Worm (Caenorhabditis elegans) whole organism, young adult: ENCODE results near the gene srm-1.

Experiments
- B0019.2 ChIP-seq: fragments of 200-800 bp; sonication (Bioruptor generic); conservative IDR thresholded peaks from 2 replicates; pipeline ENCODE4 v1.3.6; 2022; ENCODE audit warnings: missing genetic modification reagents, missing genetic modification characterization, missing compliant biosample characterization
- C06A6.2 ChIP-seq: fragments of 200-800 bp; sonication (Bioruptor generic); conservative IDR thresholded peaks from 2 replicates; pipeline ENCODE4 v1.3.6; 2022; ENCODE audit warnings: missing genetic modification characterization, missing compliant biosample characterization
- F22D6.2 ChIP-seq: sonication (generic microtip); optimal IDR thresholded peaks from 2 replicates; lab custom pipeline; 2016; ENCODE audit warnings: mild to moderate bottlenecking, missing genetic modification characterization, missing compliant biosample characterization
- F23B12.7 ChIP-seq: sonication (generic microtip); optimal IDR thresholded peaks from 2 replicates; lab custom pipeline; 2017; ENCODE audit warnings: missing genetic modification characterization, mild to moderate bottlenecking, missing compliant biosample characterization, antibody characterized with exemption, moderate library complexity; ENCODE audit not compliant: insufficient read depth
- F57A8.1 ChIP-seq: fragments of 200-800 bp; sonication (Bioruptor generic); optimal IDR thresholded peaks from 2 replicates; lab custom pipeline; 2018; ENCODE audit warnings: mild to moderate bottlenecking, missing genetic modification characterization, moderate library complexity, missing compliant biosample characterization
- T26A5.8 ChIP-seq: sonication (generic microtip); optimal IDR thresholded peaks from 2 replicates; lab custom pipeline; 2016; ENCODE audit warnings: missing genetic modification characterization, missing compliant biosample characterization
- Y67H2A.10 ChIP-seq: fragments of 200-800 bp; sonication (Bioruptor generic); conservative IDR thresholded peaks from 2 replicates; pipeline ENCODE4 v1.3.6; 2022; ENCODE audit warnings: missing genetic modification reagents, missing genetic modification characterization, missing compliant biosample characterization
- ama-1 ChIP-seq, 3 experiments: fragments of 150-350 bp in 1 of 3; sonication (generic microtip) in 2 of 3; optimal IDR thresholded peaks; 2 replicates each; lab custom pipeline; 2014 to 2018; ENCODE audit warnings: missing biosample characterization in 2 of 3, missing genetic modification characterization in 2 of 3, missing genetic modification reagents in 2 of 3
- atf-7 ChIP-seq: sonication (generic microtip); optimal IDR thresholded peaks from 2 replicates; lab custom pipeline; 2017; ENCODE audit warnings: mild to moderate bottlenecking, missing genetic modification characterization, missing compliant biosample characterization
- attf-3 ChIP-seq: fragments of 200-800 bp; sonication (Bioruptor generic); conservative IDR thresholded peaks from 2 replicates; pipeline ENCODE4 v1.3.6; 2022; ENCODE audit warnings: missing genetic modification reagents, missing genetic modification characterization, missing compliant biosample characterization
- bed-1 ChIP-seq: fragments of 200-800 bp; sonication (Bioruptor generic); IDR thresholded peaks from 2 replicates; pipeline ENCODE4 v1.3.6; 2022; ENCODE audit warnings: missing genetic modification reagents, missing genetic modification characterization, missing compliant biosample characterization
- ccch-3 ChIP-seq: fragments of 200-800 bp; sonication (Bioruptor generic); optimal IDR thresholded peaks from 2 replicates; lab custom pipeline; 2018; ENCODE audit warnings: mild to moderate bottlenecking, missing genetic modification characterization, missing compliant biosample characterization
- ceh-27 ChIP-seq: fragments of 200-800 bp; sonication (Bioruptor generic); optimal IDR thresholded peaks from 2 replicates; lab custom pipeline; 2018; ENCODE audit warnings: mild to moderate bottlenecking, missing genetic modification characterization, moderate library complexity, missing compliant biosample characterization
- dpl-1 ChIP-seq: fragments of 150-350 bp; optimal IDR thresholded peaks from 2 replicates; lab custom pipeline; 2014; ENCODE audit warnings: missing biosample characterization, missing genetic modification reagents, missing genetic modification characterization
- efl-1 ChIP-seq: fragments of 150-350 bp; optimal IDR thresholded peaks from 2 replicates; lab custom pipeline; 2014; ENCODE audit warnings: missing biosample characterization, missing genetic modification reagents, missing genetic modification characterization
- egl-18 ChIP-seq: fragments of 200-800 bp; sonication (Bioruptor generic); IDR thresholded peaks from 2 replicates; pipeline ENCODE4 v1.3.6; 2022; ENCODE audit warnings: missing genetic modification reagents, missing genetic modification characterization, missing compliant biosample characterization
- egrh-3 ChIP-seq: fragments of 200-800 bp; sonication (Bioruptor generic); IDR thresholded peaks from 2 replicates; pipeline ENCODE4 v1.3.6; 2022; ENCODE audit warnings: missing genetic modification reagents, missing genetic modification characterization, missing compliant biosample characterization
- ets-4 ChIP-seq: fragments of 200-800 bp; sonication (Bioruptor generic); optimal IDR thresholded peaks from 2 replicates; lab custom pipeline; 2018; ENCODE audit warnings: mild to moderate bottlenecking, missing genetic modification characterization, missing compliant biosample characterization
- him-1 ChIP-seq: sonication (generic microtip); optimal IDR thresholded peaks from 2 replicates; lab custom pipeline; 2016; ENCODE audit warnings: missing genotype, missing genetic modification reagents, missing genetic modification characterization, missing compliant biosample characterization
- hmg-1.2 ChIP-seq: fragments of 200-800 bp; sonication (Bioruptor generic); IDR thresholded peaks from 2 replicates; pipeline ENCODE4 v1.3.6; 2022; ENCODE audit warnings: missing genetic modification reagents, missing genetic modification characterization, missing compliant biosample characterization
- let-526 ChIP-seq: fragments of 200-800 bp; sonication (Bioruptor generic); IDR thresholded peaks from 2 replicates; pipeline ENCODE4 v1.3.6; 2022; ENCODE audit warnings: missing genetic modification reagents, missing genetic modification characterization, missing compliant biosample characterization
- let-607 ChIP-seq, 2 experiments: fragments of 200-800 bp in 1 of 2; sonication (Bioruptor generic) in 1 of 2; sonication (generic microtip) in 1 of 2; optimal IDR thresholded peaks; 2 replicates each; lab custom pipeline; 2016 to 2018; ENCODE audit warnings: mild to moderate bottlenecking in 2 of 2, missing compliant biosample characterization in 2 of 2, missing genetic modification characterization in 2 of 2, moderate library complexity in 2 of 2, missing genotype in 1 of 2
- lin-26 ChIP-seq: fragments of 200-800 bp; sonication (Bioruptor generic); IDR thresholded peaks from 2 replicates; pipeline ENCODE4 v1.3.6; 2022; ENCODE audit warnings: missing genetic modification reagents, missing genetic modification characterization, missing compliant biosample characterization
- lir-1 ChIP-seq: fragments of 200-800 bp; sonication (Bioruptor generic); conservative IDR thresholded peaks from 2 replicates; pipeline ENCODE4 v1.3.6; 2022; ENCODE audit warnings: missing genetic modification reagents, missing genetic modification characterization, missing compliant biosample characterization
- madf-6 ChIP-seq: fragments of 200-800 bp; sonication (Bioruptor generic); IDR thresholded peaks from 2 replicates; pipeline ENCODE4 v1.3.6; 2022; ENCODE audit warnings: missing genetic modification reagents, missing genetic modification characterization, missing compliant biosample characterization
- mes-4 ChIP-seq: sonication (generic microtip); optimal IDR thresholded peaks from 2 replicates; lab custom pipeline; 2016; ENCODE audit warnings: missing genotype, missing genetic modification characterization, missing compliant biosample characterization
- nfyb-1 ChIP-seq: fragments of 200-800 bp; sonication (Bioruptor generic); IDR thresholded peaks from 2 replicates; pipeline ENCODE4 v1.3.6; 2022; ENCODE audit warnings: missing genetic modification reagents, missing genetic modification characterization, missing compliant biosample characterization
- nhr-179 ChIP-seq: sonication (generic microtip); optimal IDR thresholded peaks from 2 replicates; lab custom pipeline; 2016; ENCODE audit warnings: mild to moderate bottlenecking, missing genetic modification characterization, missing compliant biosample characterization
- nhr-27 ChIP-seq: fragments of 200-800 bp; sonication (Bioruptor generic); optimal IDR thresholded peaks from 2 replicates; lab custom pipeline; 2018; ENCODE audit warnings: mild to moderate bottlenecking, missing genetic modification characterization, moderate library complexity, missing compliant biosample characterization
- nhr-90 ChIP-seq: sonication (generic microtip); optimal IDR thresholded peaks from 2 replicates; lab custom pipeline; 2016; ENCODE audit warnings: missing genotype, mild to moderate bottlenecking, missing genetic modification characterization, missing compliant biosample characterization
- repo-1 ChIP-seq: sonication (generic microtip); optimal IDR thresholded peaks from 2 replicates; lab custom pipeline; 2017; ENCODE audit warnings: mild to moderate bottlenecking, missing genetic modification characterization, missing compliant biosample characterization
- rpc-1 ChIP-seq, 2 experiments: fragments of 150-350 bp in 1 of 2; sonication (generic microtip) in 1 of 2; optimal IDR thresholded peaks; 2 replicates each; lab custom pipeline; 2014 to 2018; ENCODE audit warnings: missing biosample characterization in 1 of 2, missing genetic modification characterization in 1 of 2, missing genetic modification reagents in 1 of 2, missing genotype in 1 of 2
- sea-2 ChIP-seq: fragments of 200-800 bp; sonication (Bioruptor generic); IDR thresholded peaks from 2 replicates; pipeline ENCODE4 v1.3.6; 2022; ENCODE audit warnings: missing genetic modification characterization, missing compliant biosample characterization
- snpc-1.1 ChIP-seq: sonication (generic microtip); optimal IDR thresholded peaks from 2 replicates; lab custom pipeline; 2017; ENCODE audit warnings: missing genetic modification characterization, mild to moderate bottlenecking, missing compliant biosample characterization, antibody characterized with exemption, moderate library complexity, missing genotype, missing genetic modification reagents; ENCODE audit not compliant: insufficient read depth
- snpc-1.3 ChIP-seq: sonication (generic microtip); optimal IDR thresholded peaks from 2 replicates; lab custom pipeline; 2017; ENCODE audit warnings: missing genetic modification characterization, mild to moderate bottlenecking, missing compliant biosample characterization, antibody characterized with exemption, moderate library complexity, missing genotype, missing genetic modification reagents; ENCODE audit not compliant: insufficient read depth
- sptf-2 ChIP-seq: fragments of 200-800 bp; sonication (Bioruptor generic); optimal IDR thresholded peaks from 2 replicates; lab custom pipeline; 2018; ENCODE audit warnings: mild to moderate bottlenecking, missing genetic modification characterization, missing compliant biosample characterization
- tbx-9 ChIP-seq: sonication (generic microtip); optimal IDR thresholded peaks from 2 replicates; lab custom pipeline; 2016; ENCODE audit warnings: borderline replicate concordance, missing genetic modification characterization, inconsistent platforms, missing compliant biosample characterization
- tlf-1 ChIP-seq: fragments of 200-800 bp; sonication (Bioruptor generic); optimal IDR thresholded peaks from 2 replicates; lab custom pipeline; 2018; ENCODE audit warnings: mild to moderate bottlenecking, missing genetic modification characterization, missing compliant biosample characterization
- unc-62 ChIP-seq: fragments of 150-350 bp; optimal IDR thresholded peaks from 2 replicates; lab custom pipeline; 2014; ENCODE audit warnings: missing biosample characterization, missing genetic modification reagents, missing genetic modification characterization
- xnd-1 ChIP-seq: sonication (generic microtip); optimal IDR thresholded peaks from 2 replicates; lab custom pipeline; 2016; ENCODE audit warnings: missing genotype, missing genetic modification reagents, missing genetic modification characterization, missing compliant biosample characterization
- ztf-22 ChIP-seq: fragments of 200-800 bp; sonication (Bioruptor generic); optimal IDR thresholded peaks from 2 replicates; lab custom pipeline; 2018; ENCODE audit warnings: mild to moderate bottlenecking, missing genetic modification characterization, moderate library complexity, missing compliant biosample characterization
- ztf-3 ChIP-seq: fragments of 200-800 bp; sonication (Bioruptor generic); optimal IDR thresholded peaks from 2 replicates; lab custom pipeline; 2018; ENCODE audit warnings: mild to moderate bottlenecking, missing genetic modification characterization, missing compliant biosample characterization
- ztf-6 ChIP-seq: fragments of 200-800 bp; sonication (Bioruptor generic); IDR thresholded peaks from 2 replicates; pipeline ENCODE4 v1.3.6; 2022; ENCODE audit warnings: missing genetic modification reagents, missing genetic modification characterization, missing compliant biosample characterization

The srm-1 gene

ce11 chrIV:4975995-4976394 is 36.3 kb upstream of the srm-1 start, which contains the start of gene Y9C9A.16:
Gene Y9C9A.16, minus strand, starts transcription at chrIV:4976125.
- TF ChIP-seq atf-7 = no peak
- TF ChIP-seq repo-1 (tag; lab: Kevin White, UChicago) = no peak
- TF ChIP-seq nfyb-1 (GFP tag; lab: Robert Waterston, UW) = no peak
- TF ChIP-seq bed-1 = no peak
- no peak for TF ChIP-seq nhr-27 (tag; lab: Kevin White, UChicago)
- TF ChIP-seq ccch-3 (GFP tag; lab: Kevin White, UChicago) = no peak
- no peak for TF ChIP-seq tbx-9 (tag; lab: Kevin White, UChicago)
- no peak for TF ChIP-seq unc-62 (GFP tag; lab: Kevin White, UChicago)
- no peak for TF ChIP-seq F22D6.2 (tag; lab: Kevin White, UChicago)
- no peak for TF ChIP-seq ztf-22 (GFP tag; lab: Kevin White, UChicago)
- no peak for TF ChIP-seq egl-18
- TF ChIP-seq let-607 (tag; optimal IDR thresholded peaks at IDR 0.05; lab: Kevin White, UChicago) = no peak
- no peak for TF ChIP-seq let-526 (GFP tag; lab: Robert Waterston, UW)
- TF ChIP-seq snpc-1.1 (tag; lab: Kevin White, UChicago) = no peak
- no peak for TF ChIP-seq ceh-27 (GFP tag; lab: Kevin White, UChicago)
- no peak for TF ChIP-seq lin-26 (GFP tag; lab: Robert Waterston, UW)
- TF ChIP-seq sptf-2 = no peak
- no peak for TF ChIP-seq dpl-1 (GFP tag; lab: Kevin White, UChicago)
- TF ChIP-seq ets-4 (GFP tag; lab: Kevin White, UChicago) = no peak
- TF ChIP-seq F23B12.7 (tag; lab: Kevin White, UChicago) = no peak

- TF ChIP-seq nhr-90 (tag; lab: Kevin White, UChicago) (no peak), snpc-1.3 (tag; lab: Kevin White, UChicago) (no peak), sea-2 (GFP tag; lab: Robert Waterston, UW) (no peak), egrh-3 (GFP tag; lab: Robert Waterston, UW) (peak; percentile 85; the same call in 1 of the 2 replicates), rpc-1 (optimal IDR thresholded peaks at IDR 0.05; lab: Kevin White, UChicago) (no peak), rpc-1 (tag; optimal IDR thresholded peaks at IDR 0.05; lab: Kevin White, UChicago) (no peak), attf-3 (GFP tag; lab: Robert Waterston, UW) (no peak), unc-62 (GFP tag; lab: Kevin White, UChicago) (no peak), hmg-1.2 (GFP tag; lab: Robert Waterston, UW) (no peak)
Measured at ce11 chrIV:4977176-4977693, 35.1 kb upstream of the srm-1 start, which contains the start of gene E03H12.5. Gene E03H12.5, plus strand, starts transcription at chrIV:4977226.

- TF ChIP-seq Y67H2A.10 (GFP tag; lab: Robert Waterston, UW) (no peak), ama-1 (optimal IDR thresholded peaks at IDR 0.05; lab: Kevin White, UChicago) (no peak), ama-1 (GFP tag; optimal IDR thresholded peaks at IDR 0.05; lab: Kevin White, UChicago) (no peak), ztf-22 (GFP tag; lab: Kevin White, UChicago) (no peak), tlf-1 (GFP tag; lab: Kevin White, UChicago) (no peak), ztf-6 (GFP tag; lab: Robert Waterston, UW) (no peak), him-1 (no peak), mes-4 (tag; lab: Kevin White, UChicago) (no peak), lir-1 (no peak), xnd-1 (no peak), F57A8.1 (GFP tag; lab: Kevin White, UChicago) (no peak), C06A6.2 (GFP tag; lab: Robert Waterston, UW) (no peak), B0019.2 (GFP tag; lab: Robert Waterston, UW) (no peak), nhr-90 (tag; lab: Kevin White, UChicago) (no peak), nhr-179 (tag; lab: Kevin White, UChicago) (no peak), T26A5.8 (tag; lab: Kevin White, UChicago) (no peak), nhr-27 (tag; lab: Kevin White, UChicago) (no peak), efl-1 (GFP tag; lab: Kevin White, UChicago) (no peak), madf-6 (GFP tag; lab: Robert Waterston, UW) (no peak), ztf-3 (GFP tag; lab: Kevin White, UChicago) (no peak)
Measured at ce11 chrIV:4981027-4981426, 31.3 kb upstream of the srm-1 start, which contains the start of gene srz-24. Gene srz-24, minus strand, starts transcription at chrIV:4981127.
